Fruit fly (Drosophila melanogaster): ENCODE measurements around the gene Dap160.

DNA sequence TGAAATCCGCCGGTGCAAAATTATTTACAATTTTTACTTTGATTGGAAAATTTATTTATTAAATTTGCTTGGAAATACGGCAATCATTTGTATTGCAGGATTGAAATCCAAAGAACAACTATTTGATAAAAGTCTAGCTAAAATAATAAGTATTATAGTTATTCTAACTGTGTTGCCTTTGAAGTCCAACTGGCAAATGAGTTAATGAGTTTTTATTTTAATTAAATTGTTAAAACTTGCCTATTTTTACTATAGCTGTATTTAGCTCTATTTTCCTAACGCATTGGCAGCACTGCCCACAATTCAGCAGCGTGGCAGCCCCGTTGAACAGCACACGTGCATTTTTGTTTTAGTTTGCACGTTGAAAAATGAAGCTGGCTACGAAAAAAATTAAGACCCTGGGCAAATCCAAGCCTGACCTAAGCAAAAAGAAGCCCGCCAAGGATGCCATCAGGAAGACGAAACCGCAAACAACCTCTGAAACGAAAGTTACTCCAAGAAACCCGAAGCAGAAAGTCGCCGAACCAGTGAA, 21.2 kb upstream of the Dap160 start, which contains the start of gene Noc2:
- TF ChIP-seq Jra (GFP tag; optimal IDR thresholded peaks at IDR 0.05) (no peak), Vsx2 (GFP tag; optimal IDR thresholded peaks at IDR 0.05; ENCODE audit: partially characterized antibody) (no peak), pan (optimal IDR thresholded peaks at IDR 0.05) (no peak), usp (GFP tag; optimal IDR thresholded peaks at IDR 0.05) (no peak), Abd-B (GFP tag; optimal IDR thresholded peaks at IDR 0.05) (no peak), tai (GFP tag; optimal IDR thresholded peaks at IDR 0.05) (no peak), CG9705 (GFP tag; optimal IDR thresholded peaks at IDR 0.05) (no peak), lola (GFP tag; optimal IDR thresholded peaks at IDR 0.05) (no peak), jim (GFP tag; optimal IDR thresholded peaks at IDR 0.05) (peak; percentile 67), br (GFP tag; optimal IDR thresholded peaks at IDR 0.05) (no peak)

All from whole organism, wandering third instar larva.